Fruit fly (Drosophila melanogaster) whole organism, embryonic: ENCODE results near the gene CG46317.

Source experiments
- CG1024 ChIP-seq: fragments of 200-800 bp; sonication (Bioruptor generic); IDR thresholded peaks from 2 replicates; pipeline ENCODE4 v1.3.6; 2022; ENCODE audit warnings: missing biosample characterization, missing genetic modification characterization
- CG10543 ChIP-seq: fragments of 200-800 bp; sonication (Bioruptor generic); optimal IDR thresholded peaks from 3 replicates; lab custom pipeline; 2017; ENCODE audit warnings: missing biosample characterization, mild to moderate bottlenecking, missing genetic modification characterization, moderate library complexity
- CG13287 ChIP-seq: fragments of 200-800 bp; sonication (Bioruptor generic); IDR thresholded peaks from 2 replicates; pipeline ENCODE4 v1.3.6; 2022; ENCODE audit warnings: missing biosample characterization, missing genetic modification characterization; ENCODE audit not compliant: partially characterized antibody
- CG17361 ChIP-seq: fragments of 200-800 bp; sonication (Bioruptor generic); IDR thresholded peaks from 3 replicates; pipeline ENCODE4 v1.3.6; 2022; ENCODE audit warnings: missing biosample characterization, missing genetic modification characterization
- CG17568 ChIP-seq: fragments of 200-800 bp; sonication (Bioruptor generic); optimal IDR thresholded peaks from 2 replicates; lab custom pipeline; 2018; ENCODE audit warnings: missing biosample characterization, mild to moderate bottlenecking, missing genetic modification characterization, moderate library complexity
- CG18262 ChIP-seq: fragments of 200-800 bp; optimal IDR thresholded peaks from 3 replicates; lab custom pipeline; 2019; ENCODE audit warnings: missing biosample characterization, mild to moderate bottlenecking, missing genetic modification characterization, moderate library complexity
- CG18599 ChIP-seq: fragments of 200-800 bp; sonication (Bioruptor generic); optimal IDR thresholded peaks from 3 replicates; lab custom pipeline; 2017; ENCODE audit warnings: missing biosample characterization, missing genetic modification characterization, mild to moderate bottlenecking, moderate library complexity, missing genetic modification reagents
- CG2678 ChIP-seq: fragments of 200-800 bp; sonication (Bioruptor generic); optimal IDR thresholded peaks from 3 replicates; lab custom pipeline; 2019; ENCODE audit warnings: missing biosample characterization, mild to moderate bottlenecking, missing genetic modification characterization, moderate library complexity
- CG3065 ChIP-seq: fragments of 200-800 bp; sonication (Bioruptor generic); optimal IDR thresholded peaks from 2 replicates; lab custom pipeline; 2016; ENCODE audit warnings: missing biosample characterization, missing genetic modification characterization
- CG3163 ChIP-seq: fragments of 200-800 bp; sonication (Bioruptor generic); optimal IDR thresholded peaks from 3 replicates; lab custom pipeline; 2016; ENCODE audit warnings: missing biosample characterization, missing genetic modification characterization
- CG33213 ChIP-seq: fragments of 200-800 bp; sonication (Bioruptor generic); optimal IDR thresholded peaks from 3 replicates; lab custom pipeline; 2016; ENCODE audit warnings: missing biosample characterization, missing genetic modification characterization
- CG43689 ChIP-seq: fragments of 200-800 bp; sonication (Bioruptor generic); IDR thresholded peaks from 2 replicates; pipeline ENCODE4 v1.3.6; 2022; ENCODE audit warnings: missing biosample characterization, missing genetic modification characterization
- CG4617 ChIP-seq: fragments of 200-800 bp; sonication (Bioruptor generic); optimal IDR thresholded peaks from 3 replicates; lab custom pipeline; 2016; ENCODE audit warnings: missing biosample characterization, missing genetic modification characterization, borderline replicate concordance
- CG5180 ChIP-seq: fragments of 200-800 bp; sonication (Bioruptor generic); optimal IDR thresholded peaks from 3 replicates; lab custom pipeline; 2017; ENCODE audit warnings: missing biosample characterization, missing genetic modification characterization, mild to moderate bottlenecking, moderate library complexity, missing genetic modification reagents
- CG6765 ChIP-seq: fragments of 200-800 bp; sonication (Bioruptor generic); optimal IDR thresholded peaks from 3 replicates; lab custom pipeline; 2017; ENCODE audit warnings: missing biosample characterization, mild to moderate bottlenecking, missing genetic modification characterization
- CG9437 ChIP-seq: fragments of 200-800 bp; sonication (Bioruptor generic); optimal IDR thresholded peaks from 2 replicates; lab custom pipeline; 2018; ENCODE audit warnings: missing biosample characterization, mild to moderate bottlenecking, missing genetic modification characterization
- CTCF ChIP-seq: fragments of 200-800 bp; sonication (Bioruptor generic); optimal IDR thresholded peaks from 2 replicates; lab custom pipeline; 2017; ENCODE audit warnings: missing biosample characterization, mild to moderate bottlenecking, missing genetic modification characterization, moderate library complexity
- D19B ChIP-seq: fragments of 200-800 bp; sonication (Bioruptor generic); optimal IDR thresholded peaks from 2 replicates; lab custom pipeline; 2017; ENCODE audit warnings: missing biosample characterization, mild to moderate bottlenecking, missing genetic modification characterization
- Deaf1 ChIP-seq: fragments of 200-800 bp; optimal IDR thresholded peaks from 3 replicates; lab custom pipeline; 2019; ENCODE audit warnings: missing biosample characterization, mild to moderate bottlenecking, missing genetic modification characterization, moderate library complexity
- Hmr ChIP-seq: fragments of 200-800 bp; sonication (Bioruptor generic); optimal IDR thresholded peaks from 3 replicates; lab custom pipeline; 2017; ENCODE audit warnings: mild to moderate bottlenecking, missing biosample characterization, missing genetic modification reagents, missing genetic modification characterization
- Hr51 ChIP-seq, 2 experiments: fragments of 200-800 bp; sonication (Bioruptor generic); optimal IDR thresholded peaks; 2 replicates in 1 of 2; 3 replicates in 1 of 2; lab custom pipeline; 2016 to 2018; ENCODE audit warnings: missing biosample characterization in 2 of 2, missing genetic modification characterization in 2 of 2, mild to moderate bottlenecking in 1 of 2, moderate library complexity in 1 of 2
- Lhr ChIP-seq: fragments of 200-800 bp; sonication (Bioruptor generic); optimal IDR thresholded peaks from 3 replicates; lab custom pipeline; 2017; ENCODE audit warnings: mild to moderate bottlenecking, missing biosample characterization, missing genetic modification reagents, missing genetic modification characterization
- Meics ChIP-seq: fragments of 200-800 bp; sonication (Bioruptor generic); optimal IDR thresholded peaks from 2 replicates; lab custom pipeline; 2017; ENCODE audit warnings: missing biosample characterization, mild to moderate bottlenecking, missing genetic modification characterization
- Myb ChIP-seq: fragments of 200-800 bp; sonication (Bioruptor generic); optimal IDR thresholded peaks from 2 replicates; lab custom pipeline; 2016; ENCODE audit warnings: missing biosample characterization, missing genetic modification characterization
- NC2β ChIP-seq: fragments of 200-800 bp; sonication (Bioruptor generic); optimal IDR thresholded peaks from 2 replicates; lab custom pipeline; 2016; ENCODE audit warnings: missing biosample characterization, missing genetic modification characterization
- Opbp ChIP-seq: fragments of 200-800 bp; sonication (Bioruptor generic); IDR thresholded peaks from 3 replicates; pipeline ENCODE4 v1.3.6; 2022; ENCODE audit warnings: missing biosample characterization, missing genetic modification characterization; ENCODE audit not compliant: partially characterized antibody
- PHDP ChIP-seq: fragments of 200-800 bp; sonication (Bioruptor generic); optimal IDR thresholded peaks from 3 replicates; lab custom pipeline; 2018; ENCODE audit warnings: missing biosample characterization, mild to moderate bottlenecking, missing genetic modification characterization, moderate library complexity
- Rfx ChIP-seq: fragments of 200-800 bp; sonication (Bioruptor generic); IDR thresholded peaks from 2 replicates; pipeline ENCODE4 v1.3.6; 2022; ENCODE audit warnings: missing biosample characterization, missing genetic modification characterization
- Sox102F ChIP-seq: fragments of 200-800 bp; sonication (Bioruptor generic); optimal IDR thresholded peaks from 2 replicates; lab custom pipeline; 2018; ENCODE audit warnings: missing biosample characterization, mild to moderate bottlenecking, missing genetic modification characterization, moderate library complexity
- Trl ChIP-seq, 3 experiments: fragments of >200 bp in 2 of 3; fragments of 200-800 bp in 1 of 3; sonication (Bioruptor generic) in 1 of 3; optimal IDR thresholded peaks; 2 replicates in 1 of 3; 3 replicates in 2 of 3; lab custom pipeline; 2016 to 2017; ENCODE audit warnings: missing biosample characterization in 1 of 3, missing genetic modification characterization in 1 of 3
- bsh ChIP-seq, 2 experiments: fragments of 200-800 bp; sonication (Bioruptor generic); optimal IDR thresholded peaks; 2 replicates each; lab custom pipeline; 2017 to 2018; ENCODE audit warnings: mild to moderate bottlenecking in 2 of 2, missing biosample characterization in 2 of 2, missing genetic modification characterization in 2 of 2, moderate library complexity in 1 of 2
- ftz-f1 ChIP-seq: fragments of 200-800 bp; sonication (Bioruptor generic); optimal IDR thresholded peaks from 2 replicates; lab custom pipeline; 2016; ENCODE audit warnings: missing biosample characterization, missing genetic modification characterization
- grau ChIP-seq: fragments of 200-800 bp; optimal IDR thresholded peaks from 3 replicates; lab custom pipeline; 2019; ENCODE audit warnings: missing biosample characterization, mild to moderate bottlenecking, missing genetic modification characterization, moderate library complexity
- gt ChIP-seq: fragments of 200-800 bp; sonication (Bioruptor generic); IDR thresholded peaks from 2 replicates; pipeline ENCODE4 v1.3.6; 2022; ENCODE audit warnings: missing biosample characterization, missing genetic modification characterization
- jumu ChIP-seq: fragments of 200-800 bp; sonication (Bioruptor generic); optimal IDR thresholded peaks from 3 replicates; lab custom pipeline; 2016; ENCODE audit warnings: missing biosample characterization, missing genetic modification characterization
- lola ChIP-seq, 3 experiments: fragments of >200 bp in 2 of 3; fragments of 200-800 bp in 1 of 3; sonication (Bioruptor generic) in 1 of 3; optimal IDR thresholded peaks; 2 replicates each; lab custom pipeline; 2017 to 2019; ENCODE audit warnings: missing biosample characterization in 3 of 3, missing genetic modification characterization in 3 of 3, mild to moderate bottlenecking in 1 of 3, moderate library complexity in 1 of 3
- onecut ChIP-seq: fragments of 200-800 bp; sonication (Bioruptor generic); IDR thresholded peaks from 2 replicates; pipeline ENCODE4 v1.3.6; 2022; ENCODE audit warnings: missing biosample characterization, missing genetic modification characterization
- pan ChIP-seq, 4 experiments: fragments of >200 bp in 3 of 4; fragments of 200-800 bp in 1 of 4; sonication (Bioruptor generic) in 1 of 4; optimal IDR thresholded peaks in 3 of 4; IDR thresholded peaks in 1 of 4; 2 replicates each; pipeline versions ENCODE4 v1.3.6 to Lab custom; 2017 to 2022; ENCODE audit warnings: missing biosample characterization in 2 of 4, missing genetic modification characterization in 2 of 4, mixed read lengths in 1 of 4
- repo ChIP-seq: fragments of 200-800 bp; sonication (Bioruptor generic); optimal IDR thresholded peaks from 2 replicates; lab custom pipeline; 2016; ENCODE audit warnings: missing biosample characterization, missing genetic modification characterization
- rib ChIP-seq: fragments of 200-800 bp; sonication (Bioruptor generic); IDR thresholded peaks from 2 replicates; pipeline ENCODE4 v1.3.6; 2022; ENCODE audit warnings: missing biosample characterization, missing genetic modification characterization
- row ChIP-seq: fragments of 200-800 bp; sonication (Bioruptor generic); IDR thresholded peaks from 3 replicates; pipeline ENCODE4 v1.3.6; 2022; ENCODE audit warnings: missing biosample characterization, missing genetic modification characterization
- sd ChIP-seq: fragments of 200-800 bp; sonication (Bioruptor generic); optimal IDR thresholded peaks from 3 replicates; lab custom pipeline; 2018; ENCODE audit warnings: missing biosample characterization, mild to moderate bottlenecking, missing genetic modification characterization, moderate library complexity
- shn ChIP-seq: fragments of 200-800 bp; sonication (Bioruptor generic); optimal IDR thresholded peaks from 3 replicates; lab custom pipeline; 2016; ENCODE audit warnings: missing biosample characterization, missing genetic modification characterization
- ssp ChIP-seq: fragments of 200-800 bp; sonication (Bioruptor generic); IDR thresholded peaks from 2 replicates; pipeline ENCODE4 v1.3.6; 2022; ENCODE audit warnings: missing biosample characterization, missing genetic modification characterization
- unc-4 ChIP-seq: fragments of 200-800 bp; sonication (Bioruptor generic); IDR thresholded peaks from 2 replicates; pipeline ENCODE4 v1.3.6; 2022; ENCODE audit warnings: missing biosample characterization, missing genetic modification characterization; ENCODE audit not compliant: partially characterized antibody
- vvl ChIP-seq: fragments of 200-800 bp; sonication (Bioruptor generic); IDR thresholded peaks from 2 replicates; pipeline ENCODE4 v1.3.6; 2022; ENCODE audit warnings: missing biosample characterization, missing genetic modification characterization
- zf30C ChIP-seq: fragments of 200-800 bp; sonication (Bioruptor generic); optimal IDR thresholded peaks from 3 replicates; lab custom pipeline; 2018; ENCODE audit warnings: missing biosample characterization, mild to moderate bottlenecking, missing genetic modification characterization

CG46317 gene

dm6 chrX:14211250-14211944, 49.6 kb upstream of the CG46317 start (continued):
- peak in 1 of 2 experiments; percentile 5 for TF ChIP-seq bsh (GFP tag; optimal IDR thresholded peaks at IDR 0.05; lab: Kevin White, UChicago)
- TF ChIP-seq CG3065 = no peak
- TF ChIP-seq CG1024 = no peak
- TF ChIP-seq ftz-f1 = no peak
- TF ChIP-seq CG18262 (tag; lab: Kevin White, UChicago) = peak; percentile 44
- TF ChIP-seq repo (GFP tag; lab: Kevin White, UChicago) = no peak
- no peak for TF ChIP-seq unc-4 (GFP tag; lab: Robert Waterston, UW)
- TF ChIP-seq Trl (optimal IDR thresholded peaks at IDR 0.05; lab: Kevin White, UChicago) = peak; percentile 76 to 88
- no peak for TF ChIP-seq Trl (GFP tag; optimal IDR thresholded peaks at IDR 0.05; lab: Kevin White, UChicago)
- TF ChIP-seq grau (tag; lab: Kevin White, UChicago) = peak; percentile 12
- TF ChIP-seq sd (tag; lab: Kevin White, UChicago) = peak; percentile 2
- no peak for TF ChIP-seq gt (GFP tag; lab: Robert Waterston, UW)
- peak; percentile 44; the same call in 1 of the 2 replicates for TF ChIP-seq vvl (GFP tag; lab: Robert Waterston, UW)
- no peak for TF ChIP-seq Hmr (GFP tag; lab: Kevin White, UChicago)
- TF ChIP-seq CG10543 (GFP tag; lab: Kevin White, UChicago) = no peak
- TF ChIP-seq lola (GFP tag; optimal IDR thresholded peaks at IDR 0.05; lab: Kevin White, UChicago) = peak in 1 of 3 experiments; percentile 8
- no peak for TF ChIP-seq Myb
- TF ChIP-seq CG3163 (GFP tag; lab: Kevin White, UChicago) = peak; percentile 68
- peak; percentile 9 for TF ChIP-seq CG2678 (tag; lab: Kevin White, UChicago)
- TF ChIP-seq Hr51 (GFP tag; optimal IDR thresholded peaks at IDR 0.05; lab: Kevin White, UChicago) = peak in 1 of 2 experiments; percentile 21
- TF ChIP-seq Meics (GFP tag; lab: Kevin White, UChicago) = peak; percentile 3
- TF ChIP-seq PHDP (tag; lab: Kevin White, UChicago) = peak; percentile 1
- TF ChIP-seq CG33213 (GFP tag; lab: Kevin White, UChicago) = no peak
- no peak for TF ChIP-seq D19B (GFP tag; lab: Kevin White, UChicago)
- no peak for TF ChIP-seq pan (optimal IDR thresholded peaks at IDR 0.05; lab: Kevin White, UChicago)
- no peak for TF ChIP-seq pan (GFP tag; optimal IDR thresholded peaks at IDR 0.05 in 1 of 2, IDR thresholded peaks at IDR 0.05 in 1 of 2)
- TF ChIP-seq Lhr (GFP tag; lab: Kevin White, UChicago) = no peak
- no peak for TF ChIP-seq CG6765
- TF ChIP-seq CG13287 (GFP tag; lab: Robert Waterston, UW) = peak; percentile 46; the same call in 1 of the 2 replicates
- no peak for TF ChIP-seq CG18599 (GFP tag; lab: Kevin White, UChicago)
- TF ChIP-seq Rfx (GFP tag; lab: Robert Waterston, UW) = peak; percentile 31; the same call in 1 of the 2 replicates
- TF ChIP-seq CG5180 (GFP tag; lab: Kevin White, UChicago) = peak; percentile 22
- no peak for TF ChIP-seq onecut (GFP tag; lab: Robert Waterston, UW)
- peak; percentile 11 for TF ChIP-seq Sox102F (GFP tag; lab: Kevin White, UChicago)
- no peak for TF ChIP-seq CG4617 (GFP tag; lab: Kevin White, UChicago)
- TF ChIP-seq zf30C = peak; percentile 2
- TF ChIP-seq NC2β (GFP tag; lab: Kevin White, UChicago) = peak; percentile 15
- no peak for TF ChIP-seq CG43689 (GFP tag; lab: Robert Waterston, UW)
- TF ChIP-seq jumu (GFP tag; lab: Kevin White, UChicago) = no peak
- peak; percentile 45; the same call in 1 of the 3 replicates for TF ChIP-seq Opbp (GFP tag; lab: Robert Waterston, UW)
- TF ChIP-seq CG17361 (GFP tag; lab: Robert Waterston, UW) = peak; percentile 57; the same call in 2 of the 3 replicates
- no peak for TF ChIP-seq rib (GFP tag; lab: Robert Waterston, UW)
- TF ChIP-seq CTCF (GFP tag; lab: Kevin White, UChicago) = no peak
- 0 out of 3 replicates have a peak, but pooled peaks have one; percentile 13 for TF ChIP-seq row (GFP tag; lab: Robert Waterston, UW)
- peak; percentile 76 for TF ChIP-seq Deaf1
- no peak for TF ChIP-seq CG17568 (GFP tag; lab: Kevin White, UChicago)
- no peak for TF ChIP-seq shn (GFP tag; lab: Kevin White, UChicago)
- TF ChIP-seq CG9437 = peak; percentile 7
- TF ChIP-seq ssp (GFP tag; lab: Robert Waterston, UW) = no peak
